Fruit fly (Drosophila melanogaster): ENCODE measurements around the gene Ir7b.
A peak's percentile ranks its signal among the peaks of the same experiment; 100 is the strongest.

The Ir7b gene

DNA sequence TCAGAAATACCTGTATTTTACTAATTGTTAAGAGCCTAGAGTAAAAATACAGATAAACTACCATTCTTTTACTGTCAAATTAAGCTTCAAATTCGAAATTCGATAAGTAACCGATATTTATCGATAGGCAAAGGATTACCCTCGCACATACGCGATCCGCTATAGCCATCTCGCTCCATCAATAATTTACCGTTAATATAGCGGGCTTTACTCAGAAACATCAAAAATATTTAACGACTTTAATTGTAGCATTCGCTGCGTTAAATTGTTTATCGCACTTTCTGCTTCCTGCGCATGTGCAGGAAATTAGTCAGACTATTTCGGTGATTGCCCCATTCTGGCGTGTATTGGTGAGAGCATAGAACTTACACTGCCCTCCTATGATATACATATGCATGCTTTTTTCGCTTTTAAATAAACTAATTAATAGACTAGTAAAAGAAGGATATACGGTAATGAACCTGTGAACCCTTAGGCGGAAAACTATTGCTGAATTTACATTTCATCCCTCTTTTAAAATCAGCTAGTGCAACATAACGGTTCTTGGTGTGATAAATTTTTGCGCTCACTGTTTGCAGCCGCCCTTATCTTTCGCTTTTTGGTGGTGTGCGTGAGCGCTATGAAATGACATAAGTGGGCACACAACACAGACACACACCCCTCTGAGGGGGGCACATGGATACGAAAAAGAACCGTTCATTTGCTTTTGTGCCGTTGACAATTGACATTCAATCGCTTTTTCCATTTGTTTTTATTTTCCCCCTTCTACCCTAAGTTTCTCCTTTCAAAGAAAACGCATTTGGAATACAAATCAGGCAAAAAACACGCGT lies 41.7 kb upstream of the Ir7b start, which contains the start of the genes dpr14 and spidey (continued):
- TF ChIP-seq ac (GFP tag; optimal IDR thresholded peaks at IDR 0.05) (peak; percentile 59), CG3163 (GFP tag; optimal IDR thresholded peaks at IDR 0.05) (peak; percentile 50), grau (tag; optimal IDR thresholded peaks at IDR 0.05) (peak; percentile 92), GATAe (GFP tag; conservative IDR thresholded peaks at IDR 0.05) (peak; percentile 93), corto (GFP tag; optimal IDR thresholded peaks at IDR 0.05) (no peak), twi (tag; optimal IDR thresholded peaks at IDR 0.05) (peak; percentile 78), Mes4 (GFP tag; optimal IDR thresholded peaks at IDR 0.05) (peak; percentile 79), CG8359 (GFP tag; optimal IDR thresholded peaks at IDR 0.05; ENCODE audit: borderline replicate concordance) (peak; percentile 63), stwl (tag; optimal IDR thresholded peaks at IDR 0.05) (no peak), CG13624 (GFP tag; optimal IDR thresholded peaks at IDR 0.05) (peak; percentile 88), sisA (GFP tag; IDR thresholded peaks at IDR 0.05) (peak; percentile 93), inv (GFP tag; IDR thresholded peaks at IDR 0.05; ENCODE audit: partially characterized antibody) (0 out of 2 replicates have a peak, but pooled peaks have one; percentile 21), Nf-YB (GFP tag; optimal IDR thresholded peaks at IDR 0.05) (peak; percentile 74), C15 (GFP tag; IDR thresholded peaks at IDR 0.05) (peak; percentile 71; the same call in 1 of the 3 replicates), dpn (GFP tag; optimal IDR thresholded peaks at IDR 0.05) (peak; percentile 87 to 92), CG12391 (tag; optimal IDR thresholded peaks at IDR 0.05) (peak; percentile 91), knrl (GFP tag; IDR thresholded peaks at IDR 0.05; ENCODE audit: partially characterized antibody) (no peak), klu (GFP tag; IDR thresholded peaks at IDR 0.05) (peak; percentile 77), ash1 (GFP tag; optimal IDR thresholded peaks at IDR 0.05) (no peak), bbx (GFP tag; IDR thresholded peaks at IDR 0.05; ENCODE audit: partially characterized antibody) (no peak), CG6791 (GFP tag; IDR thresholded peaks at IDR 0.05; ENCODE audit: partially characterized antibody) (peak; percentile 52; the same call in 2 of the 3 replicates), ase (GFP tag; IDR thresholded peaks at IDR 0.05) (peak; percentile 86), CG8089 (GFP tag; optimal IDR thresholded peaks at IDR 0.05) (peak; percentile 75), vvl (GFP tag; IDR thresholded peaks at IDR 0.05) (peak; percentile 93), CG15479 (GFP tag; optimal IDR thresholded peaks at IDR 0.05) (peak; percentile 9), mam (GFP tag; optimal IDR thresholded peaks at IDR 0.05) (peak; percentile 88), Scr (GFP tag; IDR thresholded peaks at IDR 0.05; ENCODE audit: partially characterized antibody) (peak; percentile 55), psq (GFP tag; optimal IDR thresholded peaks at IDR 0.05) (peak; percentile 49), lbe (GFP tag; optimal IDR thresholded peaks at IDR 0.05) (peak; percentile 71), CG14667 (GFP tag; IDR thresholded peaks at IDR 0.05) (peak; percentile 86), row (GFP tag; IDR thresholded peaks at IDR 0.05) (peak; percentile 98), Adf1 (GFP tag; IDR thresholded peaks at IDR 0.05) (peak; percentile 83; the same call in 1 of the 2 replicates), trem (tag; optimal IDR thresholded peaks at IDR 0.05) (peak; percentile 81), pho (GFP tag; optimal IDR thresholded peaks at IDR 0.05) (peak; percentile 86), ftz-f1 (GFP tag; optimal IDR thresholded peaks at IDR 0.05) (peak; percentile 28), CG10321 (GFP tag; IDR thresholded peaks at IDR 0.05) (no peak; the same call in 1 of the 2 replicates), CG8388 (GFP tag; optimal IDR thresholded peaks at IDR 0.05) (peak; percentile 100), Ssrp (tag; optimal IDR thresholded peaks at IDR 0.05) (peak; percentile 78), p53 (GFP tag; optimal IDR thresholded peaks at IDR 0.05) (peak; percentile 5), Dip2 (GFP tag; IDR thresholded peaks at IDR 0.05) (0 out of 2 replicates have a peak, but pooled peaks have one; percentile 31), jumu (GFP tag; optimal IDR thresholded peaks at IDR 0.05) (peak; percentile 81), al (GFP tag; IDR thresholded peaks at IDR 0.05) (peak; percentile 88), salm (tag; optimal IDR thresholded peaks at IDR 0.05) (peak; percentile 80), ham (GFP tag; IDR thresholded peaks at IDR 0.05) (peak; percentile 78), CG10543 (GFP tag; optimal IDR thresholded peaks at IDR 0.05) (peak; percentile 95), Gug (GFP tag; IDR thresholded peaks at IDR 0.05) (peak; percentile 88), ci (GFP tag; IDR thresholded peaks at IDR 0.05) (peak; percentile 94), Hmx (GFP tag; optimal IDR thresholded peaks at IDR 0.05) (peak; percentile 65), Taf1 (GFP tag; IDR thresholded peaks at IDR 0.05) (peak; percentile 89)

Measured in whole organism, embryonic.